Fruit fly (Drosophila melanogaster) whole organism, prepupa: ENCODE measurements around the gene Dhc1.

Source experiments
- Blimp-1 ChIP-seq: fragments of 200-800 bp; sonication (Bioruptor generic); optimal IDR thresholded peaks from 3 replicates; lab custom pipeline; 2017; ENCODE audit warnings: missing biosample characterization, missing genetic modification characterization, mild to moderate bottlenecking, moderate library complexity, missing genetic modification reagents
- CG11762 ChIP-seq: fragments of 200-800 bp; sonication (Bioruptor generic); optimal IDR thresholded peaks from 3 replicates; lab custom pipeline; 2016; ENCODE audit warnings: missing biosample characterization, missing genetic modification characterization; ENCODE audit not compliant: insufficient read depth
- CG11902 ChIP-seq: fragments of 200-800 bp; sonication (Bioruptor generic); optimal IDR thresholded peaks from 3 replicates; lab custom pipeline; 2016; ENCODE audit warnings: missing biosample characterization, missing genetic modification characterization
- CG15336 ChIP-seq: fragments of 200-800 bp; sonication (Bioruptor generic); IDR thresholded peaks from 2 replicates; pipeline ENCODE4 v1.3.6; 2022; ENCODE audit warnings: missing biosample characterization, missing genetic modification characterization
- CG16779 ChIP-seq: fragments of 200-800 bp; sonication (Bioruptor generic); optimal IDR thresholded peaks from 3 replicates; lab custom pipeline; 2017; ENCODE audit warnings: missing biosample characterization, mild to moderate bottlenecking, missing genetic modification characterization
- CG3032 ChIP-seq: fragments of 200-800 bp; optimal IDR thresholded peaks from 2 replicates; lab custom pipeline; 2019; ENCODE audit warnings: missing biosample characterization, mild to moderate bottlenecking, missing genetic modification characterization, moderate library complexity
- CG31627 ChIP-seq: fragments of 200-800 bp; sonication (Bioruptor generic); optimal IDR thresholded peaks from 3 replicates; lab custom pipeline; 2016; ENCODE audit warnings: missing biosample characterization, missing genetic modification characterization
- CG32006 ChIP-seq: fragments of 200-800 bp; sonication (Bioruptor generic); optimal IDR thresholded peaks from 3 replicates; lab custom pipeline; 2017; ENCODE audit warnings: missing biosample characterization, mild to moderate bottlenecking, missing genetic modification characterization
- CG34406 ChIP-seq: fragments of 200-800 bp; sonication (Bioruptor generic); optimal IDR thresholded peaks from 3 replicates; lab custom pipeline; 2016; ENCODE audit warnings: missing biosample characterization, missing genetic modification characterization
- CG3919 ChIP-seq: fragments of 200-800 bp; sonication (Bioruptor generic); optimal IDR thresholded peaks from 3 replicates; lab custom pipeline; 2016; ENCODE audit warnings: missing biosample characterization, missing genetic modification characterization
- CG4318 ChIP-seq: fragments of 200-800 bp; sonication (Bioruptor generic); optimal IDR thresholded peaks from 3 replicates; lab custom pipeline; 2017; ENCODE audit warnings: missing biosample characterization, mild to moderate bottlenecking, missing genetic modification characterization
- CG6792 ChIP-seq: fragments of 200-800 bp; sonication (Bioruptor generic); optimal IDR thresholded peaks from 3 replicates; lab custom pipeline; 2016; ENCODE audit warnings: missing biosample characterization, missing genetic modification characterization
- CG8319 ChIP-seq: fragments of 200-800 bp; sonication (Bioruptor generic); optimal IDR thresholded peaks from 3 replicates; lab custom pipeline; 2016; ENCODE audit warnings: missing biosample characterization, missing genetic modification characterization
- CG8632 ChIP-seq: fragments of 200-800 bp; sonication (Bioruptor generic); optimal IDR thresholded peaks from 3 replicates; lab custom pipeline; 2016; ENCODE audit warnings: missing biosample characterization, missing genetic modification characterization
- CG9139 ChIP-seq: fragments of 200-800 bp; sonication (Bioruptor generic); optimal IDR thresholded peaks from 3 replicates; lab custom pipeline; 2017; ENCODE audit warnings: missing biosample characterization, mild to moderate bottlenecking, missing genetic modification characterization
- Eip78C ChIP-seq: fragments of 200-800 bp; sonication (Bioruptor generic); peaks from one replicate; lab custom pipeline; 2016; ENCODE audit warnings: missing biosample characterization, missing genetic modification characterization
- Ets21C ChIP-seq: fragments of 200-800 bp; sonication (Bioruptor generic); optimal IDR thresholded peaks from 3 replicates; lab custom pipeline; 2016; ENCODE audit warnings: missing biosample characterization, missing genetic modification characterization
- Gug ChIP-seq: fragments of 200-800 bp; sonication (Bioruptor generic); IDR thresholded peaks from 2 replicates; pipeline ENCODE4 v1.3.6; 2022; ENCODE audit warnings: missing biosample characterization, missing genetic modification characterization
- Hr4 ChIP-seq: fragments of 200-800 bp; sonication (Bioruptor generic); optimal IDR thresholded peaks from 3 replicates; lab custom pipeline; 2016; ENCODE audit warnings: missing biosample characterization, missing genetic modification characterization
- Lpt ChIP-seq: fragments of 200-800 bp; sonication (Bioruptor generic); optimal IDR thresholded peaks from 3 replicates; lab custom pipeline; 2016; ENCODE audit warnings: missing biosample characterization, missing genetic modification characterization
- Met ChIP-seq: fragments of 200-800 bp; sonication (Bioruptor generic); optimal IDR thresholded peaks from 3 replicates; lab custom pipeline; 2016; ENCODE audit warnings: missing biosample characterization, missing genetic modification characterization
- OdsH ChIP-seq: fragments of 200-800 bp; sonication (Bioruptor generic); optimal IDR thresholded peaks from 3 replicates; lab custom pipeline; 2016; ENCODE audit warnings: missing biosample characterization, missing genetic modification characterization
- Sox102F ChIP-seq: fragments of 200-800 bp; sonication (Bioruptor generic); optimal IDR thresholded peaks from 2 replicates; lab custom pipeline; 2016; ENCODE audit warnings: missing biosample characterization, mild to moderate bottlenecking, missing genetic modification characterization
- Sox14 ChIP-seq: fragments of 200-800 bp; sonication (Bioruptor generic); optimal IDR thresholded peaks from 3 replicates; lab custom pipeline; 2016; ENCODE audit warnings: missing biosample characterization, missing genetic modification characterization
- achi ChIP-seq: fragments of 200-800 bp; sonication (Bioruptor generic); optimal IDR thresholded peaks from 3 replicates; lab custom pipeline; 2016; ENCODE audit warnings: missing biosample characterization, missing genetic modification characterization
- dac ChIP-seq: fragments of 200-800 bp; sonication (Bioruptor generic); optimal IDR thresholded peaks from 2 replicates; lab custom pipeline; 2017; ENCODE audit warnings: missing biosample characterization, mild to moderate bottlenecking, missing genetic modification characterization
- dsx ChIP-seq: fragments of 200-800 bp; optimal IDR thresholded peaks from 3 replicates; lab custom pipeline; 2019; ENCODE audit warnings: missing biosample characterization, mild to moderate bottlenecking, missing genetic modification characterization, moderate library complexity; ENCODE audit not compliant: poor library complexity, severe bottlenecking
- eg ChIP-seq: fragments of 200-800 bp; sonication (Bioruptor generic); IDR thresholded peaks from 3 replicates; pipeline ENCODE4 v1.3.6; 2022; ENCODE audit warnings: missing biosample characterization, missing genetic modification characterization
- fkh ChIP-seq: fragments of 200-800 bp; sonication (Bioruptor generic); optimal IDR thresholded peaks from 3 replicates; lab custom pipeline; 2017; ENCODE audit warnings: missing biosample characterization, mild to moderate bottlenecking, missing genetic modification characterization, moderate library complexity
- lz ChIP-seq: fragments of 200-800 bp; sonication (Bioruptor generic); optimal IDR thresholded peaks from 3 replicates; lab custom pipeline; 2016; ENCODE audit warnings: missing biosample characterization, missing genetic modification characterization
- pdm3 ChIP-seq: fragments of 200-800 bp; sonication (Bioruptor generic); optimal IDR thresholded peaks from 3 replicates; lab custom pipeline; 2016; ENCODE audit warnings: missing biosample characterization, missing genetic modification characterization
- salr ChIP-seq, 2 experiments: fragments of 200-800 bp; sonication (Bioruptor generic); optimal IDR thresholded peaks; 3 replicates each; lab custom pipeline; 2016 to 2018; ENCODE audit warnings: missing biosample characterization in 2 of 2, missing genetic modification characterization in 2 of 2, mild to moderate bottlenecking in 1 of 2
- ss ChIP-seq, 2 experiments: fragments of 200-800 bp; sonication (Bioruptor generic); optimal IDR thresholded peaks; 2 replicates in 1 of 2; 3 replicates in 1 of 2; lab custom pipeline; 2017 to 2018; ENCODE audit warnings: mild to moderate bottlenecking in 2 of 2, missing biosample characterization in 2 of 2, missing genetic modification characterization in 2 of 2, moderate library complexity in 1 of 2
- svp ChIP-seq: fragments of 200-800 bp; sonication (Bioruptor generic); peaks from one replicate; lab custom pipeline; 2016; ENCODE audit warnings: missing biosample characterization, missing genetic modification characterization
- topi ChIP-seq: fragments of 200-800 bp; sonication (Bioruptor generic); optimal IDR thresholded peaks from 3 replicates; lab custom pipeline; 2016; ENCODE audit warnings: missing biosample characterization, missing genetic modification characterization
- vri ChIP-seq: fragments of 200-800 bp; sonication (Bioruptor generic); optimal IDR thresholded peaks from 3 replicates; lab custom pipeline; 2016; ENCODE audit warnings: missing biosample characterization, mild to moderate bottlenecking, missing genetic modification characterization

Dhc1 gene

DNA sequence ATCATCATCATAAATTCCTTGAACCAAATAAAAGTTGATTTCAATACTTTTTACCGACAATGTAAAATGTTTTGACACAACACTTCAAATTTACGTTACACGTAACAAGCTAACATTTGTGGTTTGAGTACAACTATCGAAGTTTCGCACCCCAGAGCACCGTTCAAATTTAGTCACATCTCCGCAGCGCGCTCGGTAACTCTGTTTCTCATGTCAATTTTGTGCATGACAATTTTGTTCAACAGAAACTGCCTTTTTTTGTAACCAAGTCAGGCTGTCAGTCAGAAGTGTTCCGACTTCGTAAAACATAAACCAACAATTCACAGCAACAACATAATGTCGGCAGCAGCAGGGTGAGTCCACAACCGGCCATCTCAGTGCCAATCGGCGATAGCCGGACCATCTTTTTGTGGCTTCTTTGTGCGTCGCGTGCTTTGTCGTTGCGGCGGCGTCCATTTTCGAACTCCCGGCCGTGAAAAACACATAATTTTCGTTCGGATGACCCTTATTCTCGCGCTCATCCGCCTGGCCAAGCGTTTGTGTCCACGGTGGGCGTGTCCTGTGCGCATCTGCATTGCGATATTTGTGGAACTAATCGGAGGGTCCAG, 3.4 kb upstream of the Dhc1 start, which contains the start of gene p23:
Gene p23, plus strand, starts transcription at position 194 of the 608 bp plus-strand sequence.
- TF ChIP-seq lz (GFP tag; lab: Kevin White, UChicago) (no peak), Lpt (GFP tag; lab: Kevin White, UChicago) (no peak), achi (GFP tag; lab: Kevin White, UChicago) (peak; percentile 81), CG34406 (GFP tag; lab: Kevin White, UChicago) (no peak), Sox14 (GFP tag; lab: Kevin White, UChicago) (peak; percentile 66), fkh (peak; percentile 11), vri (no peak), ss (GFP tag; optimal IDR thresholded peaks at IDR 0.05; lab: Kevin White, UChicago) (peak in 1 of 2 experiments; percentile 43), Gug (GFP tag; lab: Robert Waterston, UW) (no peak), CG3032 (tag; lab: Kevin White, UChicago) (no peak), dsx (peak; percentile 34), Hr4 (no peak), Sox102F (GFP tag; lab: Kevin White, UChicago) (no peak), CG32006 (no peak), eg (GFP tag; lab: Robert Waterston, UW) (0 out of 3 replicates have a peak, but pooled peaks have one; percentile 9), CG9139 (GFP tag; lab: Kevin White, UChicago) (peak; percentile 9)

- peak; percentile 19 for TF ChIP-seq CG11902 (GFP tag; lab: Kevin White, UChicago)
- peak in 1 of 2 experiments; percentile 22 for TF ChIP-seq salr (GFP tag; optimal IDR thresholded peaks at IDR 0.05; lab: Kevin White, UChicago)
- TF ChIP-seq lz (GFP tag; lab: Kevin White, UChicago), result no peak
- TF ChIP-seq CG6792 (GFP tag; lab: Kevin White, UChicago), result peak; percentile 12
- TF ChIP-seq achi (GFP tag; lab: Kevin White, UChicago), result peak; percentile 8
- no peak for TF ChIP-seq svp
- TF ChIP-seq CG8632 (GFP tag; lab: Kevin White, UChicago), result peak; percentile 27
- peak; percentile 9 for TF ChIP-seq CG34406 (GFP tag; lab: Kevin White, UChicago)
- peak; percentile 18 for TF ChIP-seq CG8319 (GFP tag; lab: Kevin White, UChicago)
These were observed 628 bp upstream of the Dhc1 start, which contains the start of gene Nepl12 for dm6 chr3R:9674968-9675573. Nepl12 (plus strand) TSS chr3R:9675523.

- TF ChIP-seq pdm3 (GFP tag; lab: Kevin White, UChicago) (no peak), Met (no peak), Blimp-1 (GFP tag; lab: Kevin White, UChicago) (no peak), eg (GFP tag; lab: Robert Waterston, UW) (no peak), CG8632 (GFP tag; lab: Kevin White, UChicago) (no peak), OdsH (no peak), dac (no peak), CG9139 (GFP tag; lab: Kevin White, UChicago) (no peak), CG11902 (GFP tag; lab: Kevin White, UChicago) (no peak), CG11762 (GFP tag; lab: Kevin White, UChicago) (no peak), dsx (no peak), CG4318 (GFP tag; lab: Kevin White, UChicago) (no peak), CG15336 (GFP tag; lab: Robert Waterston, UW) (no peak), CG32006 (no peak), CG3919 (GFP tag; lab: Kevin White, UChicago) (no peak), CG31627 (no peak), topi (no peak), CG16779 (tag; lab: Kevin White, UChicago) (no peak)
These were observed 1.2 kb downstream of the Dhc1 start for dm6 chr3R:9673207-9673606.

- TF ChIP-seq CG4318 (GFP tag; lab: Kevin White, UChicago), result no peak
- TF ChIP-seq Eip78C (GFP tag; lab: Kevin White, UChicago), result no peak
- TF ChIP-seq Ets21C (GFP tag; lab: Kevin White, UChicago), result no peak
- TF ChIP-seq CG11762 (GFP tag; lab: Kevin White, UChicago), result no peak
- TF ChIP-seq dsx, result no peak
These were observed 9.0 kb downstream of the Dhc1 start for dm6 chr3R:9665405-9665804.
